Fruit fly (Drosophila melanogaster) whole organism: ENCODE data around the gene Snx21.

Experiments
- CG8478 ChIP-seq: fragments of >200 bp; optimal IDR thresholded peaks from 2 replicates; lab custom pipeline; 2018; ENCODE audit warnings: inconsistent platforms
- EcR ChIP-seq, 2 experiments: fragments of >200 bp; optimal IDR thresholded peaks; 2 replicates each; lab custom pipeline; 2017; ENCODE audit warnings: missing biosample characterization in 2 of 2, missing genetic modification characterization in 2 of 2, missing genetic modification reagents in 2 of 2
- pan ChIP-seq: fragments of >200 bp; optimal IDR thresholded peaks from 2 replicates; lab custom pipeline; 2017
- psq ChIP-seq: fragments of >200 bp; optimal IDR thresholded peaks from 2 replicates; lab custom pipeline; 2017
- usp ChIP-seq: fragments of >200 bp; optimal IDR thresholded peaks from 2 replicates; lab custom pipeline; 2017; ENCODE audit warnings: missing biosample characterization, missing genetic modification characterization, mixed read lengths

DNA sequence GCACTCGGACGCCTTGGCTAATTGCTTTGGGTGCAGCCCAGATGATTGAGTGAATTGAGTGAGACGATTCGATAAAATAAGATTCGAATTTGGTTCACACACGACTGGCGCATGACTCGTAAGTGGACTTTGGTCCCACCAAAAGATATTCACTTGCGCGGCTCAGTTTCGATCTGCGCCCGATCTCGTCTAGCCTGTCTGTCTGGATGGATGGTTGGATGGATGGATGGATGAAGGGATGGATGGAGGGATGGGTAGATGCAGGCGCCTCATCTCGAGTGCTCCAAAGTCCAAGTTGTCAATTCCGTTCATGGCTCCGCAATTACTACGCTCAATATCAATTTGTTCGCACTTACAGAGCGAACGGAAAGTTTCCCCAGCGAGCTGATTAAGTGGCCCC is 37.1 kb upstream of the Snx21 start:
- TF ChIP-seq usp (no peak), psq (lab: Kevin White, UChicago) (no peak), EcR (GFP tag; optimal IDR thresholded peaks at IDR 0.05; lab: Kevin White, UChicago) (no peak), pan (lab: Kevin White, UChicago) (no peak), CG8478 (lab: Kevin White, UChicago) (no peak)
